Fruit fly (Drosophila melanogaster): ENCODE data around the gene PGRP-SB2.
A peak's percentile ranks its signal among the peaks of the same experiment; 100 is the strongest.

The PGRP-SB2 gene

DNA sequence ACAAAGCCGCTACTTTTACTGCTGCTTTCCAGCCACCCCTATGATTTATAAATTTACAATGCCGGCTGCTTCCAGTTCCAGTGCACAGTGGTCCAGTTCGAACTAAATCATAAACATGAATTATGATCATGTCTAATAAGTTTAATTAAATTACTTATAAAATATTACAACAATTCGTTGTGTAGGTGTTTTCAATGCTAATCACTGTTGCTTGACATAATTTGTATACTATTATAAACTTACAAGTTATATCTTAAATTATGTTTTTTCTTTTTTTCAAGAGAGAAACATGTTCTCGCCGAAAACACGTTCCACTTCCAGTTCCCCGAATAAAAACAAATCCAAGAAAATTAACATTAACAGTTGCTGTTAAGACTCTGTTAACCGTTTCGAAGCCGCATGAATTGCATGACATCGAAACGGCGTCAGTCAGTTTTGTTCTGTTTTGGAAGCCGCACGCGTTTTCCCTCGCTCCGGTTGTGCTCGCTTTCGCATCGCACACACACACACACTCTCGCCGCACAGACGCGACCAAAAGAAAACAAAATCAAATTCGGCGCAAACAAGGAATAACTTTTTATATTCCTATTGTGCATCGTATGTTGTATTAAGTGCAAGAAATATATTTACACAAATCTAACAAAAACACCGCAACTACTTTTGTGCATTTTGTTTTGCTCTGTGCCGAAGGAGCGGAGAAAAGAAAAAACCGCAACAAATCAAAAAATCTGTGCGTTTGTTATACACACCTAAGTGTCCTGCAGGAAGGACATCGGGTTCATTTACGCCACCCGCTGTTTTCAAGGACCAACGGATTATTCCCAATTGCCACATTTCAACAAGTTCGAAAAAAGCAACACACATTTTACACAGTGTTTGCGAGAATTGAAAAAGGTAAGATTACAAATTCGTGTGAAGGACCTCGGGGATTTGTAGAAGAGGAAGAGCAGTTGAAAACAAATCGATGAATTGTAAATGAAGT, 39.6 kb downstream of the PGRP-SB2 start, which contains the start of gene Nrt (continued):
- TF ChIP-seq Hr51 (GFP tag; optimal IDR thresholded peaks at IDR 0.05) = peak in 1 of 2 experiments; percentile 84
- no peak for TF ChIP-seq CG9437 (GFP tag; optimal IDR thresholded peaks at IDR 0.05)
- TF ChIP-seq CG30020 (tag; optimal IDR thresholded peaks at IDR 0.05) = peak; percentile 49
- peak; percentile 66 for TF ChIP-seq CG2202 (tag; optimal IDR thresholded peaks at IDR 0.05)
- TF ChIP-seq dm (GFP tag; optimal IDR thresholded peaks at IDR 0.05) = no peak
- TF ChIP-seq Ada2b (GFP tag; IDR thresholded peaks at IDR 0.05) = peak; percentile 56; the same call in 1 of the 2 replicates
- TF ChIP-seq knrl (GFP tag; IDR thresholded peaks at IDR 0.05; ENCODE audit: partially characterized antibody) = no peak; the same call in 1 of the 3 replicates
- peak; percentile 79 for TF ChIP-seq vvl (GFP tag; IDR thresholded peaks at IDR 0.05)
- TF ChIP-seq CG2120 (GFP tag; optimal IDR thresholded peaks at IDR 0.05) = peak; percentile 54
- no peak for TF ChIP-seq CG3065 (GFP tag; optimal IDR thresholded peaks at IDR 0.05)
- peak; percentile 78 for TF ChIP-seq Blimp-1 (GFP tag; optimal IDR thresholded peaks at IDR 0.05)
- peak; percentile 56; the same call in 1 of the 2 replicates for TF ChIP-seq CG9932 (GFP tag; IDR thresholded peaks at IDR 0.05)
- 0 out of 3 replicates have a peak, but pooled peaks have one; percentile 9 for TF ChIP-seq CG3726 (GFP tag; IDR thresholded peaks at IDR 0.05)
- TF ChIP-seq Doc2 (GFP tag; IDR thresholded peaks at IDR 0.05) = no peak
- TF ChIP-seq bbx (GFP tag; IDR thresholded peaks at IDR 0.05; ENCODE audit: partially characterized antibody) = peak; percentile 50; the same call in 1 of the 2 replicates
- peak; percentile 26; the same call in 1 of the 3 replicates for TF ChIP-seq CG6791 (GFP tag; IDR thresholded peaks at IDR 0.05; ENCODE audit: partially characterized antibody)
- no peak for TF ChIP-seq Kr (GFP tag; optimal IDR thresholded peaks at IDR 0.05)
- peak; percentile 57 for TF ChIP-seq nerfin-1 (tag; optimal IDR thresholded peaks at IDR 0.05)
- peak; percentile 45 for TF ChIP-seq Hr3 (GFP tag; optimal IDR thresholded peaks at IDR 0.05)
- no peak for TF ChIP-seq CG7357 (GFP tag; IDR thresholded peaks at IDR 0.05)
- TF ChIP-seq bigmax (GFP tag; optimal IDR thresholded peaks at IDR 0.05) = no peak
- 0 out of 3 replicates have a peak, but pooled peaks have one; percentile 30 for TF ChIP-seq Dbx (GFP tag; IDR thresholded peaks at IDR 0.05)
- TF ChIP-seq CG1602 (GFP tag; optimal IDR thresholded peaks at IDR 0.05) = no peak
- no peak for TF ChIP-seq Gug (GFP tag; IDR thresholded peaks at IDR 0.05)
- TF ChIP-seq B-H2 (GFP tag; optimal IDR thresholded peaks at IDR 0.05) = peak; percentile 53
- TF ChIP-seq grn (GFP tag; optimal IDR thresholded peaks at IDR 0.05) = no peak
- peak; percentile 1 for TF ChIP-seq CG3163 (GFP tag; optimal IDR thresholded peaks at IDR 0.05)
- no peak for TF ChIP-seq CG10462 (GFP tag; optimal IDR thresholded peaks at IDR 0.05)
- TF ChIP-seq CG31441 (GFP tag; IDR thresholded peaks at IDR 0.05) = peak; percentile 85
- peak; percentile 64 for TF ChIP-seq Atf6 (GFP tag; IDR thresholded peaks at IDR 0.05)
- TF ChIP-seq exex (tag; optimal IDR thresholded peaks at IDR 0.05) = peak; percentile 9
- no peak for TF ChIP-seq Myb (GFP tag; optimal IDR thresholded peaks at IDR 0.05)
- TF ChIP-seq ken (GFP tag; IDR thresholded peaks at IDR 0.05) = no peak
- TF ChIP-seq CG6175 (GFP tag; IDR thresholded peaks at IDR 0.05) = no peak
- TF ChIP-seq CG7556 (GFP tag; optimal IDR thresholded peaks at IDR 0.05) = peak; percentile 85
- peak; percentile 73 for TF ChIP-seq CG32532 (GFP tag; IDR thresholded peaks at IDR 0.05)
- no peak for TF ChIP-seq sim (GFP tag; IDR thresholded peaks at IDR 0.05)
- no peak for TF ChIP-seq Abd-B (GFP tag; optimal IDR thresholded peaks at IDR 0.05)
- TF ChIP-seq Camta (GFP tag; optimal IDR thresholded peaks at IDR 0.05) = no peak
- peak; percentile 27 for TF ChIP-seq fd3F (GFP tag; optimal IDR thresholded peaks at IDR 0.05)
- peak; percentile 44; the same call in 1 of the 2 replicates for TF ChIP-seq CG4360 (GFP tag; IDR thresholded peaks at IDR 0.05)
- TF ChIP-seq CG9609 (GFP tag; optimal IDR thresholded peaks at IDR 0.05) = no peak
- no peak for TF ChIP-seq Mrtf (GFP tag; IDR thresholded peaks at IDR 0.05)
- 0 out of 2 replicates have a peak, but pooled peaks have one; percentile 23 for TF ChIP-seq rib (GFP tag; IDR thresholded peaks at IDR 0.05)
- 0 out of 3 replicates have a peak, but pooled peaks have one; percentile 39 for TF ChIP-seq CG16813 (GFP tag; IDR thresholded peaks at IDR 0.05; ENCODE audit: partially characterized antibody)
- TF ChIP-seq CG1647 (GFP tag; optimal IDR thresholded peaks at IDR 0.05) = no peak
- TF ChIP-seq CG8290 (GFP tag; optimal IDR thresholded peaks at IDR 0.05) = peak; percentile 41
- TF ChIP-seq CG8290 (tag; optimal IDR thresholded peaks at IDR 0.05) = peak; percentile 2 to 56
- TF ChIP-seq CG18764 (GFP tag; optimal IDR thresholded peaks at IDR 0.05) = peak; percentile 44
